Fruit fly (Drosophila melanogaster): Measurements from ENCODE around the gene Traf6.

- no peak for TF ChIP-seq CG12299 (tag; optimal IDR thresholded peaks at IDR 0.05)
- no peak for TF ChIP-seq Xbp1 (GFP tag; optimal IDR thresholded peaks at IDR 0.05)
- TF ChIP-seq CG11695 (GFP tag; IDR thresholded peaks at IDR 0.05), result no peak
- TF ChIP-seq CG18476 (GFP tag; optimal IDR thresholded peaks at IDR 0.05), result no peak
- TF ChIP-seq CG2712 (tag; optimal IDR thresholded peaks at IDR 0.05), result no peak
- no peak for TF ChIP-seq CG15514 (GFP tag; optimal IDR thresholded peaks at IDR 0.05)
Observed at dm6 chrX:8140707-8141106, 16.5 kb downstream of the Traf6 start.

Measured in whole organism, embryonic.